Worm (Caenorhabditis elegans) whole organism, L1 larva: ENCODE data around the gene srx-77.

Experiments used
- C16A3.4 ChIP-seq: fragments of 150-350 bp; optimal IDR thresholded peaks from 2 replicates; lab custom pipeline; 2014; ENCODE audit warnings: missing biosample characterization, missing genetic modification characterization
- C34B4.2 ChIP-seq: sonication (generic microtip); optimal IDR thresholded peaks from 2 replicates; lab custom pipeline; 2017; ENCODE audit warnings: mild to moderate bottlenecking, missing genetic modification characterization, missing compliant biosample characterization
- aly-2 ChIP-seq: fragments of 150-350 bp; optimal IDR thresholded peaks from 2 replicates; lab custom pipeline; 2014; ENCODE audit warnings: missing biosample characterization, missing genetic modification characterization
- blmp-1 ChIP-seq: fragments of 150-350 bp; optimal IDR thresholded peaks from 2 replicates; lab custom pipeline; 2014; ENCODE audit warnings: missing biosample characterization, missing genetic modification characterization
- ceh-63 ChIP-seq: fragments of 200-800 bp; sonication (Bioruptor generic); optimal IDR thresholded peaks from 2 replicates; lab custom pipeline; 2018; ENCODE audit warnings: mild to moderate bottlenecking, missing genetic modification characterization, missing compliant biosample characterization
- ceh-8 ChIP-seq: fragments of 200-800 bp; sonication (Bioruptor generic); optimal IDR thresholded peaks from 2 replicates; lab custom pipeline; 2018; ENCODE audit warnings: mild to moderate bottlenecking, missing genetic modification characterization, moderate library complexity, missing compliant biosample characterization
- ceh-82 ChIP-seq, 3 experiments: fragments of 150-350 bp in 1 of 3; sonication (generic microtip) in 2 of 3; optimal IDR thresholded peaks; 2 replicates each; lab custom pipeline; 2014 to 2017; ENCODE audit warnings: missing biosample characterization in 3 of 3, missing genetic modification characterization in 3 of 3
- ceh-88 ChIP-seq: fragments of 200-800 bp; sonication (Bioruptor generic); IDR thresholded peaks from 2 replicates; pipeline ENCODE4 v1.3.6; 2022; ENCODE audit warnings: missing genetic modification characterization, missing compliant biosample characterization
- ces-1 ChIP-seq: fragments of 150-350 bp; optimal IDR thresholded peaks from 2 replicates; lab custom pipeline; 2014; ENCODE audit warnings: missing biosample characterization, missing genetic modification reagents, missing genetic modification characterization
- efl-1 ChIP-seq, 4 experiments: fragments of 150-350 bp; optimal IDR thresholded peaks in 3 of 4; peaks in 1 of 4; 1 replicate in 1 of 4; 2 replicates in 3 of 4; lab custom pipeline; 2014; ENCODE audit warnings: missing biosample characterization in 2 of 4, missing genetic modification characterization in 2 of 4, missing genetic modification reagents in 2 of 4
- elt-2 ChIP-seq: sonication (generic microtip); optimal IDR thresholded peaks from 2 replicates; lab custom pipeline; 2016; ENCODE audit warnings: missing genetic modification characterization, mild to moderate bottlenecking, inconsistent platforms, missing compliant biosample characterization, missing genetic modification reagents
- elt-3 ChIP-seq, 6 experiments: fragments of 150-350 bp in 1 of 6; sonication (generic microtip); optimal IDR thresholded peaks; 2 replicates each; lab custom pipeline; 2017 to 2018; ENCODE audit warnings: missing biosample characterization in 6 of 6, missing genetic modification characterization in 6 of 6, inconsistent platforms in 1 of 6
- ets-5 ChIP-seq: fragments of 200-800 bp; sonication (Bioruptor generic); IDR thresholded peaks from 2 replicates; pipeline ENCODE4 v1.3.6; 2022; ENCODE audit warnings: missing genetic modification characterization, missing compliant biosample characterization
- fos-1 ChIP-seq: fragments of 150-350 bp; optimal IDR thresholded peaks from 2 replicates; lab custom pipeline; 2014; ENCODE audit warnings: missing biosample characterization, missing genetic modification characterization
- hpl-2 ChIP-seq: fragments of 150-350 bp; optimal IDR thresholded peaks from 2 replicates; lab custom pipeline; 2014; ENCODE audit warnings: missing biosample characterization, missing genetic modification reagents, missing genetic modification characterization
- irx-1 ChIP-seq: sonication (generic microtip); optimal IDR thresholded peaks from 2 replicates; lab custom pipeline; 2016; ENCODE audit warnings: missing genetic modification characterization, missing compliant biosample characterization
- isw-1 ChIP-seq: fragments of 200-800 bp; sonication (Bioruptor generic); IDR thresholded peaks from 2 replicates; pipeline ENCODE4 v1.3.6; 2022; ENCODE audit warnings: missing genetic modification characterization, missing compliant biosample characterization
- lin-13 ChIP-seq: fragments of 150-350 bp; optimal IDR thresholded peaks from 2 replicates; lab custom pipeline; 2014; ENCODE audit warnings: missing biosample characterization, missing genetic modification reagents, missing genetic modification characterization
- lin-14 ChIP-seq: fragments of 200-800 bp; sonication (Bioruptor generic); optimal IDR thresholded peaks from 2 replicates; lab custom pipeline; 2018; ENCODE audit warnings: mild to moderate bottlenecking, missing genetic modification characterization, moderate library complexity, missing compliant biosample characterization
- lin-15B ChIP-seq: fragments of 150-350 bp; sonication (generic microtip); optimal IDR thresholded peaks from 3 replicates; lab custom pipeline; 2014; ENCODE audit warnings: missing biosample characterization, missing genetic modification characterization
- lin-35 ChIP-seq, 2 experiments: fragments of 150-350 bp; optimal IDR thresholded peaks; 2 replicates each; lab custom pipeline; 2014; ENCODE audit warnings: missing biosample characterization in 2 of 2, missing genetic modification characterization in 2 of 2, missing genetic modification reagents in 2 of 2
- lin-39 ChIP-seq: fragments of 150-350 bp; optimal IDR thresholded peaks from 2 replicates; lab custom pipeline; 2014; ENCODE audit warnings: missing biosample characterization, missing genetic modification reagents, missing genetic modification characterization
- lsy-2 ChIP-seq, 2 experiments: fragments of 150-350 bp; optimal IDR thresholded peaks; 2 replicates each; lab custom pipeline; 2014; ENCODE audit warnings: missing biosample characterization in 2 of 2, missing genetic modification characterization in 2 of 2
- mef-2 ChIP-seq: fragments of 150-350 bp; optimal IDR thresholded peaks from 2 replicates; lab custom pipeline; 2014; ENCODE audit warnings: missing biosample characterization, missing genetic modification characterization
- mep-1 ChIP-seq: fragments of 150-350 bp; optimal IDR thresholded peaks from 2 replicates; lab custom pipeline; 2014; ENCODE audit warnings: missing biosample characterization, missing genetic modification characterization
- nhr-20 ChIP-seq: sonication (generic microtip); optimal IDR thresholded peaks from 2 replicates; lab custom pipeline; 2016; ENCODE audit warnings: mild to moderate bottlenecking, missing genetic modification characterization, missing compliant biosample characterization
- nhr-237 ChIP-seq: fragments of 150-350 bp; optimal IDR thresholded peaks from 2 replicates; lab custom pipeline; 2014; ENCODE audit warnings: missing biosample characterization, missing genetic modification characterization
- nhr-71 ChIP-seq: sonication (generic microtip); optimal IDR thresholded peaks from 2 replicates; lab custom pipeline; 2016; ENCODE audit warnings: mild to moderate bottlenecking, missing genetic modification characterization, moderate library complexity, missing compliant biosample characterization
- nhr-76 ChIP-seq: sonication (generic microtip); optimal IDR thresholded peaks from 2 replicates; lab custom pipeline; 2017; ENCODE audit warnings: missing biosample characterization, missing genetic modification characterization
- nhr-77 ChIP-seq: fragments of 150-350 bp; optimal IDR thresholded peaks from 2 replicates; lab custom pipeline; 2014; ENCODE audit warnings: missing biosample characterization, missing genetic modification characterization
- nhr-84 ChIP-seq: sonication (generic microtip); optimal IDR thresholded peaks from 2 replicates; lab custom pipeline; 2017; ENCODE audit warnings: missing biosample characterization, missing genetic modification characterization
- nhr-85 ChIP-seq: sonication (generic microtip); peaks from one replicate; lab custom pipeline; 2016; ENCODE audit warnings: missing genetic modification characterization, inconsistent platforms, missing compliant biosample characterization
- nhr-90 ChIP-seq: sonication (generic microtip); optimal IDR thresholded peaks from 2 replicates; lab custom pipeline; 2016; ENCODE audit warnings: mild to moderate bottlenecking, missing genetic modification characterization, missing compliant biosample characterization; ENCODE audit not compliant: poor library complexity
- pag-3 ChIP-seq: sonication (generic microtip); optimal IDR thresholded peaks from 2 replicates; lab custom pipeline; 2017; ENCODE audit warnings: missing genetic modification characterization, mild to moderate bottlenecking, missing compliant biosample characterization, antibody characterized with exemption, borderline replicate concordance; ENCODE audit not compliant: insufficient read depth
- pax-3 ChIP-seq: fragments of 200-800 bp; sonication (Bioruptor generic); optimal IDR thresholded peaks from 2 replicates; lab custom pipeline; 2018; ENCODE audit warnings: mild to moderate bottlenecking, missing genetic modification characterization, moderate library complexity, missing compliant biosample characterization
- pqm-1 ChIP-seq: sonication (generic microtip); optimal IDR thresholded peaks from 3 replicates; lab custom pipeline; 2017; ENCODE audit warnings: missing biosample characterization, missing genetic modification characterization
- snu-23 ChIP-seq: sonication (generic microtip); optimal IDR thresholded peaks from 2 replicates; lab custom pipeline; 2016; ENCODE audit warnings: missing genetic modification characterization, missing compliant biosample characterization
- sox-4 ChIP-seq: sonication (generic microtip); optimal IDR thresholded peaks from 2 replicates; lab custom pipeline; 2016; ENCODE audit warnings: missing genetic modification characterization, missing compliant biosample characterization
- sup-37 ChIP-seq: fragments of 200-800 bp; sonication (Bioruptor generic); optimal IDR thresholded peaks from 2 replicates; lab custom pipeline; 2018; ENCODE audit warnings: mild to moderate bottlenecking, missing genetic modification characterization, missing compliant biosample characterization
- swsn-7 ChIP-seq: sonication (generic microtip); optimal IDR thresholded peaks from 2 replicates; lab custom pipeline; 2016; ENCODE audit warnings: missing genetic modification characterization, missing compliant biosample characterization
- unc-86 ChIP-seq: sonication (generic microtip); optimal IDR thresholded peaks from 2 replicates; lab custom pipeline; 2016; ENCODE audit warnings: missing genetic modification characterization, missing compliant biosample characterization
- unc-98 ChIP-seq: fragments of 200-800 bp; sonication (Bioruptor generic); IDR thresholded peaks from 2 replicates; pipeline ENCODE4 v1.3.6; 2022; ENCODE audit warnings: missing genetic modification characterization, missing compliant biosample characterization
- vab-15 ChIP-seq: sonication (generic microtip); optimal IDR thresholded peaks from 2 replicates; lab custom pipeline; 2017; ENCODE audit warnings: missing genotype, mild to moderate bottlenecking, missing genetic modification characterization, missing compliant biosample characterization
- xbp-1 ChIP-seq: sonication (generic microtip); optimal IDR thresholded peaks from 2 replicates; lab custom pipeline; 2016; ENCODE audit warnings: missing genetic modification characterization, missing compliant biosample characterization
- zip-4 ChIP-seq: fragments of 200-800 bp; sonication (Bioruptor generic); optimal IDR thresholded peaks from 2 replicates; lab custom pipeline; 2018; ENCODE audit warnings: mild to moderate bottlenecking, missing genetic modification characterization, moderate library complexity, missing compliant biosample characterization
- ztf-11 ChIP-seq, 2 experiments: sonication (generic microtip); optimal IDR thresholded peaks; 2 replicates each; lab custom pipeline; 2016 to 2017; ENCODE audit warnings: missing genetic modification characterization in 2 of 2, missing biosample characterization in 1 of 2, missing compliant biosample characterization in 1 of 2

srx-77 gene

ce11 chrV:4630267-4630666, 38.3 kb downstream of the srx-77 start:
- TF ChIP-seq irx-1 (tag; lab: Kevin White, UChicago): no peak
- peak; percentile 53 for TF ChIP-seq nhr-85 (tag; lab: Kevin White, UChicago)
- TF ChIP-seq xbp-1 (tag; lab: Kevin White, UChicago): no peak
- no peak for TF ChIP-seq lin-15B
- TF ChIP-seq ets-5 (GFP tag; lab: Robert Waterston, UW): no peak
- no peak for TF ChIP-seq nhr-237
- TF ChIP-seq aly-2 (tag; lab: Kevin White, UChicago): no peak
- no peak for TF ChIP-seq nhr-90 (tag; lab: Kevin White, UChicago)
- TF ChIP-seq elt-2 (tag; lab: Kevin White, UChicago): peak; percentile 23
- TF ChIP-seq sup-37 (GFP tag; lab: Kevin White, UChicago): no peak
- TF ChIP-seq lin-14: peak; percentile 48
- no peak for TF ChIP-seq ceh-82 (tag; optimal IDR thresholded peaks at IDR 0.05; lab: Kevin White, UChicago)
- no peak for TF ChIP-seq nhr-76
- no peak for TF ChIP-seq zip-4
- no peak for TF ChIP-seq ceh-8 (GFP tag; lab: Kevin White, UChicago)
- TF ChIP-seq C34B4.2 (tag; lab: Kevin White, UChicago): no peak
- TF ChIP-seq vab-15: no peak
- TF ChIP-seq lin-35 (GFP tag; optimal IDR thresholded peaks at IDR 0.05; lab: Kevin White, UChicago): no peak
- peak; percentile 24 for TF ChIP-seq mep-1
- no peak for TF ChIP-seq isw-1 (GFP tag; lab: Robert Waterston, UW)
- no peak for TF ChIP-seq fos-1 (tag; lab: Kevin White, UChicago)
- TF ChIP-seq lsy-2 (tag; optimal IDR thresholded peaks at IDR 0.05; lab: Kevin White, UChicago): no peak
- TF ChIP-seq snu-23: no peak
- no peak for TF ChIP-seq ceh-88
- TF ChIP-seq unc-98: no peak
- TF ChIP-seq pag-3: no peak
- peak; percentile 38 for TF ChIP-seq pqm-1
- TF ChIP-seq efl-1 (optimal IDR thresholded peaks at IDR 0.05; lab: Kevin White, UChicago): no peak
- TF ChIP-seq efl-1 (GFP tag; optimal IDR thresholded peaks at IDR 0.05 in 1 of 2; lab: Kevin White, UChicago): peak in 1 of 2 experiments; percentile 6
- TF ChIP-seq ztf-11 (tag; optimal IDR thresholded peaks at IDR 0.05; lab: Kevin White, UChicago): no peak
- TF ChIP-seq nhr-77 (tag; lab: Kevin White, UChicago): no peak
- TF ChIP-seq blmp-1 (tag; lab: Kevin White, UChicago): peak; percentile 46
- TF ChIP-seq sox-4: no peak
- peak in 5 of 6 experiments; percentile 91 to 97 (median 96) for TF ChIP-seq elt-3 (tag; optimal IDR thresholded peaks at IDR 0.05; lab: Kevin White, UChicago)
- no peak for TF ChIP-seq hpl-2 (GFP tag; lab: Kevin White, UChicago)
- TF ChIP-seq nhr-20 (tag; lab: Kevin White, UChicago): peak; percentile 22
- TF ChIP-seq lin-13 (GFP tag; lab: Kevin White, UChicago): no peak
- TF ChIP-seq nhr-71: peak; percentile 17
- TF ChIP-seq swsn-7 (tag; lab: Kevin White, UChicago): no peak
- no peak for TF ChIP-seq C16A3.4
- TF ChIP-seq ces-1 (GFP tag; lab: Kevin White, UChicago): no peak
- no peak for TF ChIP-seq mef-2 (tag; lab: Kevin White, UChicago)
- TF ChIP-seq unc-86 (tag; lab: Kevin White, UChicago): no peak
- TF ChIP-seq nhr-84 (tag; lab: Kevin White, UChicago): no peak
- TF ChIP-seq lin-39 (tag; lab: Kevin White, UChicago): no peak
- no peak for TF ChIP-seq ceh-63 (GFP tag; lab: Kevin White, UChicago)
- TF ChIP-seq pax-3 (tag; lab: Kevin White, UChicago): no peak
